Fruit fly (Drosophila melanogaster): Measurements from ENCODE around the gene CG8677.

- no peak for TF ChIP-seq psq (optimal IDR thresholded peaks at IDR 0.05)
- no peak for TF ChIP-seq Sin3A (optimal IDR thresholded peaks at IDR 0.05)
These were observed 16.1 kb downstream of the CG8677 start, which contains the start of gene Hr39 for dm6 chr2L:21237048-21237747.
